Fruit fly (Drosophila melanogaster): ENCODE measurements around the gene pn.

pn gene

DNA sequence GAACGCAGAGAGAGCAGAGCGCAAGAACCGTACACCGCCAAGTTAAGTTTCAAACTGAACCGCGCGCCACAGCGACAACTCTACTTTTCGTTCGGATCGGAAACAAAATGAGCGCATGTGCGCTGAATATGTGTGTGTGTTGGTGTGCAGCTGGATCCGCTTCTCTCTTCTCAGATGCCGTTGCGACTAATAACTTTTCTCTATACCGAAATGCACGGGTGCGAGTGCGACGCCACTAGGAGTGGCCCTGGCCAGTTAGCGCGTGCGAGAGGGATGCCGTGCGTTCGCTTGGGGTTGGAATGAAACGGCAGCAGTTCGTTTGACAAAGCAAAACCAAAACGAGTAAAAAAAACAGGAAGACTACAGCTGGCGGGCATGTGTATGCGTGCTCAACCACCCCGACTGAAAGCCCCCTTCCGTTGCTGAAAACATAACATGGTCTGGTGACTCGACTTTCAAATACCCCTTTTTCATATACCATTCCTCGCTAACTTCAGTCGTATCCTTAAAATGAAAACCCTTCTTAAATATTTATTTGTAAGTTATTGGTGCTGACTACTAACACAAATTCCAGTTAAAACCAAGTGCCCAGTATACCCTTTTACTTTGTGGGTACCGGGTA lies 44.1 kb upstream of the pn start (continued):
- TF ChIP-seq vnd (GFP tag; IDR thresholded peaks at IDR 0.05; ENCODE audit: partially characterized antibody) (no peak), Nf-YC (tag; optimal IDR thresholded peaks at IDR 0.05) (peak; percentile 95), psq (GFP tag; optimal IDR thresholded peaks at IDR 0.05) (peak; percentile 98), Sin3A (optimal IDR thresholded peaks at IDR 0.05) (no peak), CG6813 (GFP tag; optimal IDR thresholded peaks at IDR 0.05) (peak; percentile 100), CG18476 (GFP tag; optimal IDR thresholded peaks at IDR 0.05) (peak; percentile 99), CG14667 (GFP tag; IDR thresholded peaks at IDR 0.05) (peak; percentile 100), CG9876 (GFP tag; optimal IDR thresholded peaks at IDR 0.05) (peak; percentile 99), CG2116 (GFP tag; optimal IDR thresholded peaks at IDR 0.05) (peak; percentile 87), NfI (GFP tag; optimal IDR thresholded peaks at IDR 0.05) (peak; percentile 100), aop (GFP tag; IDR thresholded peaks at IDR 0.05) (peak; percentile 99), Bdp1 (GFP tag; optimal IDR thresholded peaks at IDR 0.05) (peak; percentile 97), CG13287 (GFP tag; IDR thresholded peaks at IDR 0.05; ENCODE audit: partially characterized antibody) (no peak), dmrt11E (tag; optimal IDR thresholded peaks at IDR 0.05) (peak; percentile 100), so (GFP tag; IDR thresholded peaks at IDR 0.05) (peak; percentile 100), B-H1 (GFP tag; IDR thresholded peaks at IDR 0.05) (peak; percentile 100), salm (tag; optimal IDR thresholded peaks at IDR 0.05) (peak; percentile 99), pita (GFP tag; optimal IDR thresholded peaks at IDR 0.05) (no peak), CG13624 (GFP tag; optimal IDR thresholded peaks at IDR 0.05) (peak; percentile 100), org-1 (GFP tag; optimal IDR thresholded peaks at IDR 0.05) (peak; percentile 99), CG11560 (tag; IDR thresholded peaks at IDR 0.05) (peak; percentile 96), Lim3 (GFP tag; IDR thresholded peaks at IDR 0.05) (peak; percentile 100), Rfx (GFP tag; IDR thresholded peaks at IDR 0.05) (peak; percentile 100), Side (GFP tag; optimal IDR thresholded peaks at IDR 0.05) (peak; percentile 100), caup (GFP tag; optimal IDR thresholded peaks at IDR 0.05; ENCODE audit: severe bottlenecking) (peak; percentile 100), CG4424 (GFP tag; optimal IDR thresholded peaks at IDR 0.05) (peak; percentile 100), p53 (GFP tag; optimal IDR thresholded peaks at IDR 0.05) (peak; percentile 99), bcd (GFP tag; optimal IDR thresholded peaks at IDR 0.05) (peak; percentile 100), CG1792 (GFP tag; optimal IDR thresholded peaks at IDR 0.05) (peak; percentile 100), chn (GFP tag; optimal IDR thresholded peaks at IDR 0.05) (peak; percentile 100), NK7.1 (GFP tag; optimal IDR thresholded peaks at IDR 0.05) (peak; percentile 100), maf-S (GFP tag; optimal IDR thresholded peaks at IDR 0.05) (peak; percentile 100), CG16863 (GFP tag; optimal IDR thresholded peaks at IDR 0.05) (peak; percentile 100), Meics (GFP tag; optimal IDR thresholded peaks at IDR 0.05) (peak; percentile 99), nom (GFP tag; optimal IDR thresholded peaks at IDR 0.05) (peak; percentile 98), esg (GFP tag; conservative IDR thresholded peaks at IDR 0.05) (peak; percentile 100), pzg (GFP tag; optimal IDR thresholded peaks at IDR 0.05) (peak; percentile 60), crc (GFP tag; optimal IDR thresholded peaks at IDR 0.05) (peak; percentile 100), CG43689 (GFP tag; IDR thresholded peaks at IDR 0.05) (peak; percentile 100), CG13424 (tag; optimal IDR thresholded peaks at IDR 0.05) (peak; percentile 100), Sry-β (GFP tag; optimal IDR thresholded peaks at IDR 0.05) (peak; percentile 82), Opbp (GFP tag; IDR thresholded peaks at IDR 0.05; ENCODE audit: partially characterized antibody) (0 out of 3 replicates have a peak, but pooled peaks have one; percentile 28), CG34224 (GFP tag; IDR thresholded peaks at IDR 0.05; ENCODE audit: partially characterized antibody) (no peak; the same call in 2 of the 3 replicates), sr (GFP tag; IDR thresholded peaks at IDR 0.05) (peak; percentile 100), Bteb2 (GFP tag; optimal IDR thresholded peaks at IDR 0.05) (peak; percentile 99), CG7745 (tag; optimal IDR thresholded peaks at IDR 0.05) (peak; percentile 99), pnt (GFP tag; optimal IDR thresholded peaks at IDR 0.05) (peak; percentile 100), sens-2 (GFP tag; IDR thresholded peaks at IDR 0.05) (peak; percentile 100), Hr39 (optimal IDR thresholded peaks at IDR 0.05) (no peak), CG8290 (GFP tag; optimal IDR thresholded peaks at IDR 0.05) (peak; percentile 99), CG8290 (tag; optimal IDR thresholded peaks at IDR 0.05) (peak; percentile 99 to 100)
